Fruit fly (Drosophila melanogaster): ENCODE results near the gene tkv.

dm6 chr2L:5270215-5271071 is 741 bp downstream of the tkv start:
- TF ChIP-seq EcR (GFP tag; optimal IDR thresholded peaks at IDR 0.05) (no peak), CG8478 (optimal IDR thresholded peaks at IDR 0.05) (no peak), psq (optimal IDR thresholded peaks at IDR 0.05) (no peak)
